Fruit fly (Drosophila melanogaster) whole organism, prepupa: ENCODE results near the gene cbt.

Experiments
- Blimp-1 ChIP-seq: fragments of 200-800 bp; sonication (Bioruptor generic); optimal IDR thresholded peaks from 3 replicates; lab custom pipeline; 2017; ENCODE audit warnings: missing biosample characterization, missing genetic modification characterization, mild to moderate bottlenecking, moderate library complexity, missing genetic modification reagents
- CG10631 ChIP-seq: fragments of 200-800 bp; sonication (Bioruptor generic); optimal IDR thresholded peaks from 2 replicates; lab custom pipeline; 2016; ENCODE audit warnings: missing biosample characterization, missing genetic modification characterization
- CG11294 ChIP-seq: fragments of 200-800 bp; sonication (Bioruptor generic); IDR thresholded peaks from 2 replicates; pipeline ENCODE4 v1.3.6; 2022; ENCODE audit warnings: missing biosample characterization, missing genetic modification characterization
- CG11762 ChIP-seq: fragments of 200-800 bp; sonication (Bioruptor generic); optimal IDR thresholded peaks from 3 replicates; lab custom pipeline; 2016; ENCODE audit warnings: missing biosample characterization, missing genetic modification characterization; ENCODE audit not compliant: insufficient read depth
- CG11902 ChIP-seq: fragments of 200-800 bp; sonication (Bioruptor generic); optimal IDR thresholded peaks from 3 replicates; lab custom pipeline; 2016; ENCODE audit warnings: missing biosample characterization, missing genetic modification characterization
- CG15336 ChIP-seq: fragments of 200-800 bp; sonication (Bioruptor generic); IDR thresholded peaks from 2 replicates; pipeline ENCODE4 v1.3.6; 2022; ENCODE audit warnings: missing biosample characterization, missing genetic modification characterization
- CG16779 ChIP-seq: fragments of 200-800 bp; sonication (Bioruptor generic); optimal IDR thresholded peaks from 3 replicates; lab custom pipeline; 2017; ENCODE audit warnings: missing biosample characterization, mild to moderate bottlenecking, missing genetic modification characterization
- CG32006 ChIP-seq: fragments of 200-800 bp; sonication (Bioruptor generic); optimal IDR thresholded peaks from 3 replicates; lab custom pipeline; 2017; ENCODE audit warnings: missing biosample characterization, mild to moderate bottlenecking, missing genetic modification characterization
- CG34406 ChIP-seq: fragments of 200-800 bp; sonication (Bioruptor generic); optimal IDR thresholded peaks from 3 replicates; lab custom pipeline; 2016; ENCODE audit warnings: missing biosample characterization, missing genetic modification characterization
- CG6163 ChIP-seq: fragments of 200-800 bp; sonication (Bioruptor generic); IDR thresholded peaks from 3 replicates; pipeline ENCODE4 v1.3.6; 2022; ENCODE audit warnings: missing biosample characterization, missing genetic modification characterization
- CG6792 ChIP-seq: fragments of 200-800 bp; sonication (Bioruptor generic); optimal IDR thresholded peaks from 3 replicates; lab custom pipeline; 2016; ENCODE audit warnings: missing biosample characterization, missing genetic modification characterization
- CG6808 ChIP-seq: fragments of 200-800 bp; sonication (Bioruptor generic); optimal IDR thresholded peaks from 3 replicates; lab custom pipeline; 2017; ENCODE audit warnings: missing biosample characterization, missing genetic modification characterization, mild to moderate bottlenecking, moderate library complexity, missing genetic modification reagents
- CG8319 ChIP-seq: fragments of 200-800 bp; sonication (Bioruptor generic); optimal IDR thresholded peaks from 3 replicates; lab custom pipeline; 2016; ENCODE audit warnings: missing biosample characterization, missing genetic modification characterization
- CG8632 ChIP-seq: fragments of 200-800 bp; sonication (Bioruptor generic); optimal IDR thresholded peaks from 3 replicates; lab custom pipeline; 2016; ENCODE audit warnings: missing biosample characterization, missing genetic modification characterization
- Ets96B ChIP-seq: fragments of 200-800 bp; optimal IDR thresholded peaks from 2 replicates; lab custom pipeline; 2019; ENCODE audit warnings: missing biosample characterization, mild to moderate bottlenecking, missing genetic modification characterization, moderate library complexity
- Hr38 ChIP-seq: sonication (Bioruptor generic); optimal IDR thresholded peaks from 2 replicates; lab custom pipeline; 2016; ENCODE audit warnings: missing biosample characterization, missing genetic modification characterization
- dac ChIP-seq: fragments of 200-800 bp; sonication (Bioruptor generic); optimal IDR thresholded peaks from 2 replicates; lab custom pipeline; 2017; ENCODE audit warnings: missing biosample characterization, mild to moderate bottlenecking, missing genetic modification characterization
- fd85E ChIP-seq: fragments of 200-800 bp; sonication (Bioruptor generic); optimal IDR thresholded peaks from 3 replicates; lab custom pipeline; 2016; ENCODE audit warnings: missing biosample characterization, missing genetic modification characterization
- fkh ChIP-seq: fragments of 200-800 bp; sonication (Bioruptor generic); optimal IDR thresholded peaks from 3 replicates; lab custom pipeline; 2017; ENCODE audit warnings: missing biosample characterization, mild to moderate bottlenecking, missing genetic modification characterization, moderate library complexity
- salr ChIP-seq, 2 experiments: fragments of 200-800 bp; sonication (Bioruptor generic); optimal IDR thresholded peaks; 3 replicates each; lab custom pipeline; 2016 to 2018; ENCODE audit warnings: missing biosample characterization in 2 of 2, missing genetic modification characterization in 2 of 2, mild to moderate bottlenecking in 1 of 2
- svp ChIP-seq: fragments of 200-800 bp; sonication (Bioruptor generic); peaks from one replicate; lab custom pipeline; 2016; ENCODE audit warnings: missing biosample characterization, missing genetic modification characterization

Gene cbt

DNA sequence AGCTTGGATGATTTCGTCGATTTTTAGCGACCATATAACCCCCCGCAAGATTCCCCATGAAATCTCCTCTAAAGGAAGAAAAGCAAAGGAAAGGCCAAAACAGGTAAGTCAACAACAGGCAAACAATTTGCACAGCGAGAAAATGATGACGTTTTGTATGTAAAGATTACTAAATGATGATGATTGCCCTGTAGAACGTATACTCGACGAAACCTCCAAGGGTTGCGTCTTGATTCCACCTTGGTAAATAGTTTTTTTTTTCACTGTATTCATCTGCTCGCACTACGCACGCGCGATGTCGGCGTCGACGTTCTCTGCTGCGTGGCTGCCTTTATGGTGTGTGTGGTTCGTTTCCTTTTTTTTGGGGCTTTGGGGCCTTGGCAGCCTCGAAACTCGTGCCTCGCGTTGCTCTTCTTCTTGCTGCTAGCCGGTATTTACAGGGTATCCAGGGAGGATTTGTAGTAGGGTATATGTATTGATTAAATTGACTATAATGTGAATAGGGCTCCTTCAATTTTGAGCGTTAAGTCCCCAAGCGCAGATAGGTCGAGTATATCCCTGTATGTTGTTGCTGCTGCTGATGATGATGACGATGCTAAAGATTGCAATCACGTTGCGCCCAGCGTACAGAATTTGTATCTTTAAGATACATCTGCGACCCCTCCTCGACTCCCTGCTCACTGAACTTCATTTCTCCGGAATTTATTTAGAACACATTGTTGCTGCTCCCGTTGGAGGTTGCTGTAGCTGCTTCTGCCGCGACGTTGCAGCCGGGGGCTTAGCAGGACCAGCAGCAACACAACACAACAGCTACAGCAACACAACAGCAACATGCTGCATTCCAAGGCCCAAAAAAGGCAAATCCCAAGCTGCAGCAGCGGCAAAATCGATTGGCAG lies 51.9 kb downstream of the cbt start (continued):
- TF ChIP-seq dac (GFP tag; lab: Kevin White, UChicago) (peak; percentile 95), CG34406 (peak; percentile 88), CG6808 (peak; percentile 94), CG16779 (tag; lab: Kevin White, UChicago) (peak; percentile 82), fkh (GFP tag; lab: Kevin White, UChicago) (no peak), CG6163 (GFP tag; lab: Robert Waterston, UW) (peak; percentile 96), salr (GFP tag; optimal IDR thresholded peaks at IDR 0.05; lab: Kevin White, UChicago) (peak; percentile 82 to 89), Blimp-1 (peak; percentile 80), CG6792 (peak; percentile 95), CG11902 (GFP tag; lab: Kevin White, UChicago) (peak; percentile 85)

dm6 chr2L:426449-426848 lies 53.0 kb downstream of the cbt start:
- TF ChIP-seq CG8632 (GFP tag; lab: Kevin White, UChicago) (no peak), fkh (GFP tag; lab: Kevin White, UChicago) (no peak), CG15336 (GFP tag; lab: Robert Waterston, UW) (no peak), CG8319 (no peak), CG32006 (GFP tag; lab: Kevin White, UChicago) (no peak), CG11762 (GFP tag; lab: Kevin White, UChicago) (no peak), CG16779 (tag; lab: Kevin White, UChicago) (no peak), CG10631 (no peak), salr (GFP tag; optimal IDR thresholded peaks at IDR 0.05; lab: Kevin White, UChicago) (no peak), Hr38 (GFP tag; lab: Kevin White, UChicago) (no peak), Ets96B (tag; lab: Kevin White, UChicago) (no peak), CG6808 (no peak), svp (no peak), CG11294 (GFP tag; lab: Robert Waterston, UW) (no peak), fd85E (GFP tag; lab: Kevin White, UChicago) (no peak)
